Worm (Caenorhabditis elegans): Measurements from ENCODE around the gene nhr-180.

- no peak for TF ChIP-seq lin-11 (tag; optimal IDR thresholded peaks at IDR 0.05)
- no peak for TF ChIP-seq tbx-7 (tag; optimal IDR thresholded peaks at IDR 0.05)
- TF ChIP-seq hlh-30 (tag; optimal IDR thresholded peaks at IDR 0.05; ENCODE audit: insufficient read depth), result no peak
- TF ChIP-seq ceh-9 (tag; optimal IDR thresholded peaks at IDR 0.05), result no peak
- no peak for TF ChIP-seq pha-4 (tag; optimal IDR thresholded peaks at IDR 0.05)
- no peak for TF ChIP-seq ceh-30 (tag; optimal IDR thresholded peaks at IDR 0.05)
- no peak for TF ChIP-seq unc-3 (GFP tag; conservative IDR thresholded peaks at IDR 0.05)
- no peak for TF ChIP-seq unc-3 (tag; optimal IDR thresholded peaks at IDR 0.05)
- no peak for TF ChIP-seq tbx-2 (tag; optimal IDR thresholded peaks at IDR 0.05)
These were observed 20.1 kb upstream of the nhr-180 start, which contains the start of gene H25P19.1 for ce11 chrV:687384-687783.

All from whole organism, late embryonic.